Worm (Caenorhabditis elegans) whole organism, mixed stage, embryonic: ENCODE results near the gene tbc-20.
A peak's percentile ranks its signal among the peaks of the same experiment; 100 is the strongest.

ENCODE experiments used
- bed-3 ChIP-seq: fragments of 200-800 bp; sonication (Bioruptor generic); optimal IDR thresholded peaks from 3 replicates; lab custom pipeline; 2018; ENCODE audit warnings: mild to moderate bottlenecking, missing genetic modification characterization, moderate library complexity, missing compliant biosample characterization
- ceh-43 ChIP-seq: fragments of 200-800 bp; sonication (Bioruptor generic); optimal IDR thresholded peaks from 2 replicates; lab custom pipeline; 2018; ENCODE audit warnings: mild to moderate bottlenecking, missing genetic modification characterization, moderate library complexity, missing compliant biosample characterization
- ceh-83 ChIP-seq: fragments of 200-800 bp; sonication (Bioruptor generic); optimal IDR thresholded peaks from 2 replicates; lab custom pipeline; 2018; ENCODE audit warnings: mild to moderate bottlenecking, missing genetic modification characterization, missing compliant biosample characterization
- ces-1 ChIP-seq: fragments of 150-350 bp; optimal IDR thresholded peaks from 2 replicates; lab custom pipeline; 2014; ENCODE audit warnings: missing biosample characterization, missing genetic modification reagents, missing genetic modification characterization
- drap-1 ChIP-seq: fragments of 200-800 bp; sonication (Bioruptor generic); optimal IDR thresholded peaks from 3 replicates; lab custom pipeline; 2018; ENCODE audit warnings: mild to moderate bottlenecking, missing genetic modification characterization, missing compliant biosample characterization
- elt-1 ChIP-seq: sonication (generic microtip); optimal IDR thresholded peaks from 2 replicates; lab custom pipeline; 2017; ENCODE audit warnings: missing genetic modification characterization, mild to moderate bottlenecking, missing compliant biosample characterization, antibody characterized with exemption, moderate library complexity, borderline replicate concordance; ENCODE audit not compliant: insufficient read depth
- lin-13 ChIP-seq: fragments of 150-350 bp; optimal IDR thresholded peaks from 2 replicates; lab custom pipeline; 2014; ENCODE audit warnings: missing biosample characterization, missing genetic modification characterization
- nhr-12 ChIP-seq: fragments of 150-350 bp; optimal IDR thresholded peaks from 2 replicates; lab custom pipeline; 2014; ENCODE audit warnings: missing biosample characterization, missing genetic modification characterization
- nhr-237 ChIP-seq: fragments of 150-350 bp; optimal IDR thresholded peaks from 2 replicates; lab custom pipeline; 2014; ENCODE audit warnings: missing biosample characterization, missing genetic modification characterization
- nhr-76 ChIP-seq: sonication (generic microtip); optimal IDR thresholded peaks from 2 replicates; lab custom pipeline; 2017; ENCODE audit warnings: missing biosample characterization, missing genetic modification characterization
- pha-4 ChIP-seq: fragments of 150-350 bp; optimal IDR thresholded peaks from 2 replicates; lab custom pipeline; 2018; ENCODE audit warnings: missing biosample characterization, missing genetic modification reagents, missing genetic modification characterization
- snpc-4 ChIP-seq: fragments of 150-350 bp; optimal IDR thresholded peaks from 2 replicates; lab custom pipeline; 2014; ENCODE audit warnings: missing biosample characterization, missing genetic modification characterization
- unc-62 ChIP-seq: fragments of 150-350 bp; optimal IDR thresholded peaks from 2 replicates; lab custom pipeline; 2014; ENCODE audit warnings: missing biosample characterization, missing genetic modification reagents, missing genetic modification characterization
- ztf-11 ChIP-seq: fragments of 150-350 bp; optimal IDR thresholded peaks from 2 replicates; lab custom pipeline; 2014; ENCODE audit warnings: missing biosample characterization, missing genetic modification characterization

ce11 chrII:14818376-14818775, 20.1 kb downstream of the tbc-20 start, which contains the start of gene nhr-61:
- TF ChIP-seq ztf-11 (tag; lab: Kevin White, UChicago) (no peak), nhr-237 (tag; lab: Kevin White, UChicago) (no peak), pha-4 (tag; lab: Kevin White, UChicago) (no peak), elt-1 (tag; lab: Kevin White, UChicago) (peak; percentile 73), nhr-76 (tag; lab: Kevin White, UChicago) (no peak), ceh-83 (GFP tag; lab: Kevin White, UChicago) (no peak), snpc-4 (tag; lab: Kevin White, UChicago) (no peak), bed-3 (GFP tag; lab: Kevin White, UChicago) (no peak), unc-62 (GFP tag; lab: Kevin White, UChicago) (no peak), drap-1 (GFP tag; lab: Kevin White, UChicago) (no peak), nhr-12 (tag; lab: Kevin White, UChicago) (no peak), ces-1 (GFP tag; lab: Kevin White, UChicago) (no peak), lin-13 (tag; lab: Kevin White, UChicago) (no peak), ceh-43 (GFP tag; lab: Kevin White, UChicago) (no peak)
